Worm (Caenorhabditis elegans) whole organism, L3 larva: ENCODE data around the gene C25E10.16.

Experiments
- daf-12 ChIP-seq: fragments of 150-350 bp; optimal IDR thresholded peaks from 2 replicates; lab custom pipeline; 2014; ENCODE audit warnings: missing biosample characterization, missing genetic modification reagents, missing genetic modification characterization
- fos-1 ChIP-seq: fragments of 150-350 bp; optimal IDR thresholded peaks from 2 replicates; lab custom pipeline; 2014; ENCODE audit warnings: missing biosample characterization, missing genetic modification characterization
- lsy-12 ChIP-seq: sonication (generic microtip); optimal IDR thresholded peaks from 2 replicates; lab custom pipeline; 2016; ENCODE audit warnings: mild to moderate bottlenecking, missing genetic modification characterization, missing compliant biosample characterization
- nhr-12 ChIP-seq: fragments of 150-350 bp; optimal IDR thresholded peaks from 2 replicates; lab custom pipeline; 2014; ENCODE audit warnings: missing biosample characterization, missing genetic modification characterization
- nhr-28 ChIP-seq: fragments of 150-350 bp; optimal IDR thresholded peaks from 2 replicates; lab custom pipeline; 2014; ENCODE audit warnings: missing biosample characterization, missing genetic modification characterization
- nhr-76 ChIP-seq: fragments of 150-350 bp; sonication (generic microtip); optimal IDR thresholded peaks from 5 replicates; lab custom pipeline; 2014; ENCODE audit warnings: missing biosample characterization, missing genetic modification characterization
- zag-1 ChIP-seq: fragments of 150-350 bp; optimal IDR thresholded peaks from 2 replicates; lab custom pipeline; 2014; ENCODE audit warnings: missing biosample characterization, missing genetic modification characterization

ce11 chrV:9065915-9066314, 6.5 kb upstream of the C25E10.16 start:
- TF ChIP-seq nhr-12 (tag; lab: Kevin White, UChicago) (no peak), nhr-76 (tag; lab: Kevin White, UChicago) (no peak), nhr-28 (tag; lab: Kevin White, UChicago) (no peak), fos-1 (tag; lab: Kevin White, UChicago) (no peak), zag-1 (tag; lab: Kevin White, UChicago) (no peak), lsy-12 (tag; lab: Kevin White, UChicago) (no peak), daf-12 (tag; lab: Kevin White, UChicago) (no peak)
